Fruit fly (Drosophila melanogaster) whole organism, wandering third instar larva: Measurements from ENCODE around the gene CG1463.

Experiments used
- CG9705 ChIP-seq: fragments of 200-800 bp; sonication (Bioruptor generic); optimal IDR thresholded peaks from 2 replicates; lab custom pipeline; 2018; ENCODE audit warnings: missing biosample characterization, mild to moderate bottlenecking, missing genetic modification characterization
- CrebA ChIP-seq: fragments of 200-800 bp; sonication (Bioruptor generic); optimal IDR thresholded peaks from 2 replicates; lab custom pipeline; 2016; ENCODE audit warnings: missing biosample characterization, mild to moderate bottlenecking, missing genetic modification characterization, borderline replicate concordance
- Hnf4 ChIP-seq: fragments of 200-800 bp; sonication (Bioruptor generic); optimal IDR thresholded peaks from 2 replicates; lab custom pipeline; 2016; ENCODE audit warnings: missing biosample characterization, mild to moderate bottlenecking, missing genetic modification characterization
- Mio ChIP-seq: sonication (Bioruptor generic); optimal IDR thresholded peaks from 2 replicates; lab custom pipeline; 2016; ENCODE audit warnings: missing biosample characterization, missing genetic modification characterization
- Vsx2 ChIP-seq: fragments of 200-300, 225-300 bp; sonication (Bioruptor generic); optimal IDR thresholded peaks from 2 replicates; lab custom pipeline; 2018; ENCODE audit warnings: missing biosample characterization, missing genetic modification characterization; ENCODE audit not compliant: partially characterized antibody
- dl ChIP-seq, 2 experiments: fragments of 175-275, 200-275 bp in 1 of 2; fragments of 200-275 bp in 1 of 2; sonication (Bioruptor generic); optimal IDR thresholded peaks; lab custom pipeline; 2018; ENCODE audit warnings: mild to moderate bottlenecking in 2 of 2, missing biosample characterization in 2 of 2, missing genetic modification characterization in 2 of 2, moderate library complexity in 2 of 2; ENCODE audit not compliant: partially characterized antibody in 2 of 2, insufficient read depth in 1 of 2
- dmrt93B ChIP-seq: fragments of 200-800 bp; sonication (Bioruptor generic); optimal IDR thresholded peaks from 2 replicates; lab custom pipeline; 2018; ENCODE audit warnings: missing biosample characterization, mild to moderate bottlenecking, missing genetic modification characterization
- jim ChIP-seq: fragments of 175-275, 200-325 bp; sonication (Bioruptor generic); optimal IDR thresholded peaks from 2 replicates; lab custom pipeline; 2016; ENCODE audit warnings: missing biosample characterization, mild to moderate bottlenecking, missing genetic modification characterization
- lola ChIP-seq: fragments of >200 bp; optimal IDR thresholded peaks from 2 replicates; lab custom pipeline; 2017; ENCODE audit warnings: missing biosample characterization, missing genetic modification characterization
- rgr ChIP-seq: fragments of 200-800 bp; sonication (Bioruptor generic); optimal IDR thresholded peaks from 3 replicates; lab custom pipeline; 2016; ENCODE audit warnings: missing biosample characterization, mild to moderate bottlenecking, missing genetic modification characterization
- usp ChIP-seq: fragments of >200 bp; optimal IDR thresholded peaks from 2 replicates; lab custom pipeline; 2017; ENCODE audit warnings: missing biosample characterization, missing genetic modification characterization

DNA sequence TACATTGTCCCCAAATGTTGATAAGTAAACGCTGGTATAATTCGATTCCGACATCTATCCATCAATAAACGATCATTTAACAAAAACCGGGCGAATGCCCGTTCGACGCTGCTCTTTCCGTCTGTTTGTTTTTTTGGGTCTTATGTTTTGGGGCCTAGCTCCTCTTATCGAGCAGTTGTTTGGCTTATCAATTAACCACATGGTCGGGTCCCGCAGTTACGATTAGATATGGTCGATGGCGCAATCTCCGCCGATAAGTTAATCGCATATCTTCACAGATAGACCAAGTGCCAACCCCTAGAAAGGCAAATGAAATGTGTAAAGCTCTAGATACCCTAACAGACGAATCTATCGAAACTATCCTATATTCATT is 33.2 kb downstream of the CG1463 start:
- TF ChIP-seq jim (GFP tag; lab: Kevin White, UChicago), result no peak
- TF ChIP-seq dl (GFP tag; optimal IDR thresholded peaks at IDR 0.05; lab: Kevin White, UChicago; ENCODE audit: insufficient read depth in 1 of 2, partially characterized antibody in 2 of 2), result no peak
- no peak for TF ChIP-seq lola
- no peak for TF ChIP-seq Hnf4
- TF ChIP-seq dmrt93B, result no peak
- TF ChIP-seq rgr, result no peak
- no peak for TF ChIP-seq CrebA (GFP tag; lab: Kevin White, UChicago)
- no peak for TF ChIP-seq CG9705 (GFP tag; lab: Kevin White, UChicago)
- no peak for TF ChIP-seq usp (GFP tag; lab: Kevin White, UChicago)
- TF ChIP-seq Vsx2 (GFP tag; lab: Kevin White, UChicago), result no peak
- no peak for TF ChIP-seq Mio (GFP tag; lab: Kevin White, UChicago)
